Fruit fly (Drosophila melanogaster) whole organism, embryonic: ENCODE measurements around the gene Tbcd.

ENCODE experiments used
- CG11247 ChIP-seq: fragments of 200-800 bp; sonication (Bioruptor generic); IDR thresholded peaks from 2 replicates; pipeline ENCODE4 v1.3.6; 2022; ENCODE audit warnings: missing biosample characterization, missing genetic modification characterization
- CG11456 ChIP-seq: fragments of 200-800 bp; sonication (Bioruptor generic); IDR thresholded peaks from 3 replicates; pipeline ENCODE4 v1.3.6; 2022; ENCODE audit warnings: missing biosample characterization, missing genetic modification characterization
- CG11696 ChIP-seq: fragments of 200-800 bp; sonication (Bioruptor generic); IDR thresholded peaks from 2 replicates; pipeline ENCODE4 v1.3.6; 2022; ENCODE audit warnings: missing biosample characterization, missing genetic modification characterization
- CG12155 ChIP-seq: fragments of 200-800 bp; sonication (Bioruptor generic); optimal IDR thresholded peaks from 3 replicates; lab custom pipeline; 2016; ENCODE audit warnings: missing biosample characterization, missing genetic modification characterization
- CG12219 ChIP-seq: fragments of 200-800 bp; sonication (Bioruptor generic); optimal IDR thresholded peaks from 3 replicates; lab custom pipeline; 2018; ENCODE audit warnings: missing biosample characterization, mild to moderate bottlenecking, missing genetic modification characterization
- CG12942 ChIP-seq: fragments of 200-800 bp; sonication (Bioruptor generic); optimal IDR thresholded peaks from 3 replicates; lab custom pipeline; 2016; ENCODE audit warnings: missing biosample characterization, missing genetic modification characterization
- CG13894 ChIP-seq: fragments of 200-800 bp; sonication (Bioruptor generic); optimal IDR thresholded peaks from 3 replicates; lab custom pipeline; 2018; ENCODE audit warnings: missing biosample characterization, mild to moderate bottlenecking, missing genetic modification characterization, moderate library complexity
- CG15073 ChIP-seq: fragments of 200-800 bp; sonication (Bioruptor generic); optimal IDR thresholded peaks from 2 replicates; lab custom pipeline; 2016; ENCODE audit warnings: missing biosample characterization, missing genetic modification characterization
- CG1529 ChIP-seq: fragments of 200-800 bp; sonication (Bioruptor generic); optimal IDR thresholded peaks from 3 replicates; lab custom pipeline; 2018; ENCODE audit warnings: missing biosample characterization, missing genetic modification characterization
- CG1603 ChIP-seq: fragments of 200-800 bp; sonication (Bioruptor generic); optimal IDR thresholded peaks from 2 replicates; lab custom pipeline; 2019; ENCODE audit warnings: missing biosample characterization, mild to moderate bottlenecking, missing genetic modification characterization, moderate library complexity
- CG16815 ChIP-seq: fragments of 200-800 bp; sonication (Bioruptor generic); optimal IDR thresholded peaks from 3 replicates; lab custom pipeline; 2017; ENCODE audit warnings: missing biosample characterization, mild to moderate bottlenecking, missing genetic modification characterization
- CG16863 ChIP-seq: fragments of 200-800 bp; sonication (Bioruptor generic); optimal IDR thresholded peaks from 3 replicates; lab custom pipeline; 2016; ENCODE audit warnings: missing biosample characterization, missing genetic modification characterization
- CG18619 ChIP-seq: fragments of 200-800 bp; sonication (Bioruptor generic); optimal IDR thresholded peaks from 3 replicates; lab custom pipeline; 2017; ENCODE audit warnings: missing biosample characterization, mild to moderate bottlenecking, missing genetic modification characterization
- CG4404 ChIP-seq: fragments of 200-800 bp; sonication (Bioruptor generic); IDR thresholded peaks from 2 replicates; pipeline ENCODE4 v1.3.6; 2022; ENCODE audit warnings: missing biosample characterization, missing genetic modification characterization
- CG4854 ChIP-seq: fragments of 200-800 bp; sonication (Bioruptor generic); optimal IDR thresholded peaks from 2 replicates; lab custom pipeline; 2016; ENCODE audit warnings: missing biosample characterization, missing genetic modification characterization, inconsistent platforms
- CG6765 ChIP-seq: fragments of 200-800 bp; sonication (Bioruptor generic); optimal IDR thresholded peaks from 3 replicates; lab custom pipeline; 2017; ENCODE audit warnings: missing biosample characterization, mild to moderate bottlenecking, missing genetic modification characterization
- CG7271 ChIP-seq: fragments of 200-800 bp; sonication (Bioruptor generic); optimal IDR thresholded peaks from 2 replicates; lab custom pipeline; 2018; ENCODE audit warnings: missing biosample characterization, mild to moderate bottlenecking, missing genetic modification characterization, moderate library complexity
- CG7745 ChIP-seq: fragments of 200-800 bp; sonication (Bioruptor generic); optimal IDR thresholded peaks from 2 replicates; lab custom pipeline; 2018; ENCODE audit warnings: missing biosample characterization, mild to moderate bottlenecking, missing genetic modification characterization, moderate library complexity
- CG7786 ChIP-seq: fragments of 200-800 bp; sonication (Bioruptor generic); optimal IDR thresholded peaks from 2 replicates; lab custom pipeline; 2016; ENCODE audit warnings: missing biosample characterization, missing genetic modification characterization
- CG7839 ChIP-seq: fragments of 200-800 bp; sonication (Bioruptor generic); optimal IDR thresholded peaks from 3 replicates; lab custom pipeline; 2018; ENCODE audit warnings: missing biosample characterization, mild to moderate bottlenecking, missing genetic modification characterization, moderate library complexity
- CG8944 ChIP-seq: fragments of 200-800 bp; sonication (Bioruptor generic); optimal IDR thresholded peaks from 3 replicates; lab custom pipeline; 2016; ENCODE audit warnings: missing biosample characterization, missing genetic modification characterization
- CG9215 ChIP-seq: fragments of 200-800 bp; sonication (Bioruptor generic); IDR thresholded peaks from 2 replicates; pipeline ENCODE4 v1.3.6; 2022; ENCODE audit warnings: missing biosample characterization, missing genetic modification characterization
- CG9876 ChIP-seq: fragments of 200-800 bp; sonication (Bioruptor generic); optimal IDR thresholded peaks from 2 replicates; lab custom pipeline; 2016; ENCODE audit warnings: missing biosample characterization, missing genetic modification characterization
- CG9932 ChIP-seq: fragments of 200-800 bp; sonication (Bioruptor generic); IDR thresholded peaks from 2 replicates; pipeline ENCODE4 v1.3.6; 2022; ENCODE audit warnings: missing biosample characterization, missing genetic modification characterization
- D ChIP-seq, 2 experiments: fragments of 200-800 bp in 1 of 2; fragments of >200 bp in 1 of 2; sonication (Bioruptor generic) in 1 of 2; optimal IDR thresholded peaks; 2 replicates in 1 of 2; 3 replicates in 1 of 2; lab custom pipeline; 2017; ENCODE audit warnings: mild to moderate bottlenecking in 1 of 2, missing biosample characterization in 1 of 2, missing genetic modification characterization in 1 of 2, missing genetic modification reagents in 1 of 2
- Dek ChIP-seq: fragments of 200-800 bp; sonication (Bioruptor generic); optimal IDR thresholded peaks from 3 replicates; lab custom pipeline; 2019; ENCODE audit warnings: missing biosample characterization, mild to moderate bottlenecking, missing genetic modification characterization, moderate library complexity
- Dip3 ChIP-seq: fragments of 200-800 bp; sonication (Bioruptor generic); optimal IDR thresholded peaks from 3 replicates; lab custom pipeline; 2016; ENCODE audit warnings: missing biosample characterization, missing genetic modification characterization
- ERR ChIP-seq: fragments of 200-800 bp; sonication (Bioruptor generic); optimal IDR thresholded peaks from 2 replicates; lab custom pipeline; 2016; ENCODE audit warnings: missing biosample characterization, missing genetic modification characterization
- Ets65A ChIP-seq: fragments of 200-800 bp; sonication (Bioruptor generic); peaks from one replicate; lab custom pipeline; 2016; ENCODE audit warnings: missing biosample characterization, missing genetic modification characterization
- Fer1 ChIP-seq: fragments of 200-800 bp; sonication (Bioruptor generic); optimal IDR thresholded peaks from 2 replicates; lab custom pipeline; 2017; ENCODE audit warnings: missing biosample characterization, mild to moderate bottlenecking, missing genetic modification characterization
- Gug ChIP-seq: fragments of 200-800 bp; sonication (Bioruptor generic); IDR thresholded peaks from 4 replicates; pipeline ENCODE4 v1.3.6; 2022; ENCODE audit warnings: missing biosample characterization, missing genetic modification characterization
- HLH3B ChIP-seq: fragments of 200-800 bp; sonication (Bioruptor generic); IDR thresholded peaks from 2 replicates; pipeline ENCODE4 v1.3.6; 2022; ENCODE audit warnings: missing biosample characterization, missing genetic modification characterization
- MTF-1 ChIP-seq: fragments of 200-800 bp; sonication (Bioruptor generic); optimal IDR thresholded peaks from 2 replicates; lab custom pipeline; 2018; ENCODE audit warnings: missing biosample characterization, mild to moderate bottlenecking, missing genetic modification characterization, borderline replicate concordance
- Med ChIP-seq: fragments of 200-800 bp; sonication (Bioruptor generic); peaks from one replicate; lab custom pipeline; 2016; ENCODE audit warnings: missing biosample characterization, missing genetic modification characterization, mild to moderate bottlenecking, inconsistent platforms, moderate library complexity
- Nf-YB ChIP-seq: fragments of 200-800 bp; sonication (Bioruptor generic); optimal IDR thresholded peaks from 3 replicates; lab custom pipeline; 2019; ENCODE audit warnings: missing biosample characterization, mild to moderate bottlenecking, missing genetic modification characterization, moderate library complexity
- ase ChIP-seq: fragments of 200-800 bp; sonication (Bioruptor generic); IDR thresholded peaks from 3 replicates; pipeline ENCODE4 v1.3.6; 2022; ENCODE audit warnings: missing biosample characterization, missing genetic modification characterization
- corto ChIP-seq: fragments of 200-800 bp; sonication (Bioruptor generic); optimal IDR thresholded peaks from 2 replicates; lab custom pipeline; 2016; ENCODE audit warnings: missing biosample characterization, mild to moderate bottlenecking, missing genetic modification characterization, moderate library complexity
- fd102C ChIP-seq: fragments of 200-800 bp; sonication (Bioruptor generic); optimal IDR thresholded peaks from 2 replicates; lab custom pipeline; 2018; ENCODE audit warnings: missing biosample characterization, mild to moderate bottlenecking, missing genetic modification characterization, moderate library complexity
- fd3F ChIP-seq: fragments of 200-800 bp; sonication (Bioruptor generic); optimal IDR thresholded peaks from 2 replicates; lab custom pipeline; 2018; ENCODE audit warnings: missing biosample characterization, mild to moderate bottlenecking, missing genetic modification characterization, moderate library complexity
- gsb-n ChIP-seq: fragments of 200-800 bp; sonication (Bioruptor generic); optimal IDR thresholded peaks from 3 replicates; lab custom pipeline; 2018; ENCODE audit warnings: missing biosample characterization, mild to moderate bottlenecking, missing genetic modification characterization
- jumu ChIP-seq: fragments of 200-800 bp; sonication (Bioruptor generic); optimal IDR thresholded peaks from 3 replicates; lab custom pipeline; 2016; ENCODE audit warnings: missing biosample characterization, missing genetic modification characterization
- klu ChIP-seq: fragments of 200-800 bp; sonication (Bioruptor generic); IDR thresholded peaks from 2 replicates; pipeline ENCODE4 v1.3.6; 2022; ENCODE audit warnings: missing biosample characterization, missing genetic modification characterization
- mirr ChIP-seq: fragments of 200-800 bp; sonication (Bioruptor generic); optimal IDR thresholded peaks from 3 replicates; lab custom pipeline; 2018; ENCODE audit warnings: missing biosample characterization, mild to moderate bottlenecking, missing genetic modification characterization
- oc ChIP-seq: fragments of 200-800 bp; sonication (Bioruptor generic); optimal IDR thresholded peaks from 2 replicates; lab custom pipeline; 2018; ENCODE audit warnings: missing biosample characterization, mild to moderate bottlenecking, missing genetic modification characterization, moderate library complexity
- run ChIP-seq: fragments of 200-800 bp; sonication (Bioruptor generic); optimal IDR thresholded peaks from 3 replicates; lab custom pipeline; 2018; ENCODE audit warnings: missing biosample characterization, mild to moderate bottlenecking, missing genetic modification characterization
- slbo ChIP-seq: fragments of 200-800 bp; sonication (Bioruptor generic); IDR thresholded peaks from 2 replicates; pipeline ENCODE4 v1.3.6; 2022; ENCODE audit warnings: missing biosample characterization, missing genetic modification characterization
- so ChIP-seq: fragments of 200-800 bp; sonication (Bioruptor generic); IDR thresholded peaks from 3 replicates; pipeline ENCODE4 v1.3.6; 2022; ENCODE audit warnings: missing biosample characterization, missing genetic modification characterization
- ssp ChIP-seq: fragments of 200-800 bp; sonication (Bioruptor generic); IDR thresholded peaks from 2 replicates; pipeline ENCODE4 v1.3.6; 2022; ENCODE audit warnings: missing biosample characterization, missing genetic modification characterization
- tgo ChIP-seq: fragments of 200-800 bp; sonication (Bioruptor generic); IDR thresholded peaks from 3 replicates; pipeline ENCODE4 v1.3.6; 2022; ENCODE audit warnings: missing biosample characterization, missing genetic modification characterization
- tup ChIP-seq: fragments of 200-800 bp; sonication (Bioruptor generic); optimal IDR thresholded peaks from 2 replicates; lab custom pipeline; 2016; ENCODE audit warnings: missing biosample characterization, mild to moderate bottlenecking, missing genetic modification characterization, moderate library complexity

Gene Tbcd

DNA sequence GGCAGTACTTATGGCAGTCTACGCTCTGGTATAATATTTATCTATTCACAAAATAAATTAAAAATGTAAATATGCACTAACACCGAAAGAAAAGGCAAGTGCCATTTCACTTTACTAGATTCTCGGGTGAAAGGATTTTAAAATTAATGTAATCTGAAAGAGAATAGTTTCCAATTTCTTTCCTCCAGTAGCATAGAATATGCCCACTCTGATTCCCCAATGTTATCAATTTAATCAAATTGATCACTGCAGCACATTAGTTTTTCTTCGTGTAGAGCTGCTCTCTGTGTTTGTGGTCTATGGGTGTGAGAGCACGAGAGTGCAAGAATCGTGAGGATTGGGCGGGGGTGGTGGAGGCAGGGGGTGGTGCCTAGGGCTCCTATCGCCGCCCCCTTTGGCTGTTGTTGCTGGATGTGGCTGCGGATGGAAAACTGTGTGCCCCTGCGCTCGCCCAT, 53.8 kb downstream of the Tbcd start (continued):
- no peak for TF ChIP-seq D (optimal IDR thresholded peaks at IDR 0.05; lab: Kevin White, UChicago)
- TF ChIP-seq D (GFP tag; optimal IDR thresholded peaks at IDR 0.05; lab: Kevin White, UChicago): peak; percentile 96
- TF ChIP-seq CG15073 (GFP tag; lab: Kevin White, UChicago): peak; percentile 22
- peak; percentile 71 for TF ChIP-seq HLH3B (GFP tag; lab: Robert Waterston, UW)
- TF ChIP-seq CG9932: no peak
- TF ChIP-seq ase (GFP tag; lab: Robert Waterston, UW): peak; percentile 66; the same call in 2 of the 3 replicates
- TF ChIP-seq CG6765 (GFP tag; lab: Kevin White, UChicago): no peak
- peak; percentile 53 for TF ChIP-seq Fer1 (GFP tag; lab: Kevin White, UChicago)
- TF ChIP-seq CG12155 (GFP tag; lab: Kevin White, UChicago): peak; percentile 51
- TF ChIP-seq Dek: no peak
- TF ChIP-seq CG1529 (GFP tag; lab: Kevin White, UChicago): peak; percentile 91
- peak; percentile 10 for TF ChIP-seq CG9876
- TF ChIP-seq fd3F (GFP tag; lab: Kevin White, UChicago): peak; percentile 23
- peak; percentile 91 for TF ChIP-seq Med (GFP tag; lab: Kevin White, UChicago)
- peak; percentile 77 for TF ChIP-seq CG12942 (GFP tag; lab: Kevin White, UChicago)
- peak; percentile 83 for TF ChIP-seq CG1603 (tag; lab: Kevin White, UChicago)
- peak; percentile 48 for TF ChIP-seq CG11247 (GFP tag; lab: Robert Waterston, UW)
- TF ChIP-seq CG18619 (GFP tag; lab: Kevin White, UChicago): peak; percentile 74
- peak; percentile 26 for TF ChIP-seq fd102C (GFP tag; lab: Kevin White, UChicago)
- 0 out of 2 replicates have a peak, but pooled peaks have one; percentile 21 for TF ChIP-seq CG11696 (GFP tag; lab: Robert Waterston, UW)
- peak; percentile 28; the same call in 1 of the 2 replicates for TF ChIP-seq CG9215 (GFP tag; lab: Robert Waterston, UW)
- peak; percentile 80 for TF ChIP-seq CG7839 (tag; lab: Kevin White, UChicago)
- TF ChIP-seq tgo (GFP tag; lab: Robert Waterston, UW): peak; percentile 61; the same call in 2 of the 3 replicates
- TF ChIP-seq CG7271: peak; percentile 6
- TF ChIP-seq Dip3: no peak
- TF ChIP-seq ssp (GFP tag; lab: Robert Waterston, UW): 0 out of 2 replicates have a peak, but pooled peaks have one; percentile 35
- peak; percentile 66 for TF ChIP-seq Nf-YB (GFP tag; lab: Kevin White, UChicago)
- peak; percentile 70; the same call in 2 of the 3 replicates for TF ChIP-seq so (GFP tag; lab: Robert Waterston, UW)
- TF ChIP-seq oc (tag; lab: Kevin White, UChicago): peak; percentile 88
- TF ChIP-seq CG8944: peak; percentile 60
- TF ChIP-seq gsb-n (tag; lab: Kevin White, UChicago): peak; percentile 91
- TF ChIP-seq CG7745 (tag; lab: Kevin White, UChicago): peak; percentile 51
- TF ChIP-seq run (tag; lab: Kevin White, UChicago): peak; percentile 66
- TF ChIP-seq CG4404 (GFP tag; lab: Robert Waterston, UW): peak; percentile 59
- TF ChIP-seq klu: no peak
- 0 out of 2 replicates have a peak, but pooled peaks have one; percentile 25 for TF ChIP-seq slbo
- TF ChIP-seq Ets65A (GFP tag; lab: Kevin White, UChicago): peak; percentile 94
- peak; percentile 73 for TF ChIP-seq CG16863 (GFP tag; lab: Kevin White, UChicago)
- TF ChIP-seq CG4854: peak; percentile 47
- TF ChIP-seq MTF-1: peak; percentile 37
- TF ChIP-seq CG13894 (tag; lab: Kevin White, UChicago): no peak
- TF ChIP-seq CG7786 (GFP tag; lab: Kevin White, UChicago): peak; percentile 59
- TF ChIP-seq CG16815 (GFP tag; lab: Kevin White, UChicago): peak; percentile 80
- peak; percentile 64 for TF ChIP-seq tup (GFP tag; lab: Kevin White, UChicago)
- TF ChIP-seq mirr (GFP tag; lab: Kevin White, UChicago): no peak
- TF ChIP-seq CG12219 (GFP tag; lab: Kevin White, UChicago): peak; percentile 77
- 0 out of 3 replicates have a peak, but pooled peaks have one; percentile 18 for TF ChIP-seq CG11456
- peak; percentile 24 for TF ChIP-seq ERR (GFP tag; lab: Kevin White, UChicago)
- TF ChIP-seq corto: peak; percentile 42
- TF ChIP-seq jumu (GFP tag; lab: Kevin White, UChicago): peak; percentile 60
- peak; percentile 42; the same call in 2 of the 4 replicates for TF ChIP-seq Gug (GFP tag; lab: Robert Waterston, UW)
